Worm (Caenorhabditis elegans): ENCODE results near the gene F10E9.2.

F10E9.2 gene

ce11 chrIII:8358213-8358672 is 45.8 kb downstream of the F10E9.2 start, which contains the start of the genes R05D3.8 and rfp-1 (continued):
- no peak for TF ChIP-seq ceh-82 (tag; optimal IDR thresholded peaks at IDR 0.05)
- no peak for TF ChIP-seq elt-1 (tag; optimal IDR thresholded peaks at IDR 0.05)
- no peak for TF ChIP-seq nhr-67 (tag; optimal IDR thresholded peaks at IDR 0.05)

ce11 chrIII:8363253-8364061 is 51.0 kb downstream of the F10E9.2 start, which contains the start of gene R05D3.3:
TSS of gene R05D3.3 (plus strand) at chrIII:8364011.
- TF ChIP-seq zag-1 (tag; optimal IDR thresholded peaks at IDR 0.05) (no peak), egl-27 (tag; optimal IDR thresholded peaks at IDR 0.05) (no peak), skn-1 (tag; optimal IDR thresholded peaks at IDR 0.05) (no peak), daf-12 (tag; optimal IDR thresholded peaks at IDR 0.05) (no peak), hmg-11 (tag; optimal IDR thresholded peaks at IDR 0.05) (no peak), fkh-10 (GFP tag; optimal IDR thresholded peaks at IDR 0.05) (no peak), mdl-1 (tag; optimal IDR thresholded peaks at IDR 0.05) (no peak), mml-1 (tag; optimal IDR thresholded peaks at IDR 0.05) (no peak), lin-15B (tag; optimal IDR thresholded peaks at IDR 0.05) (no peak), unc-39 (tag; optimal IDR thresholded peaks at IDR 0.05) (no peak)

Measured in whole organism, L3 larva.